Worm (Caenorhabditis elegans) whole organism, midembryonic: Measurements from ENCODE around the gene epg-5.

ENCODE experiments used
- T22C8.4 ChIP-seq: fragments of 200-800 bp; sonication (Bioruptor generic); IDR thresholded peaks from 2 replicates; pipeline ENCODE4 v1.3.6; 2022; ENCODE audit warnings: missing genetic modification characterization, missing compliant biosample characterization
- flt-1 ChIP-seq: fragments of 200-800 bp; sonication (Bioruptor generic); IDR thresholded peaks from 2 replicates; pipeline ENCODE4 v1.3.6; 2022; ENCODE audit warnings: missing genetic modification characterization, missing compliant biosample characterization
- klf-2 ChIP-seq: fragments of 200-800 bp; sonication (Bioruptor generic); conservative IDR thresholded peaks from 2 replicates; pipeline ENCODE4 v1.3.6; 2022; ENCODE audit warnings: missing genetic modification reagents, missing genetic modification characterization, missing compliant biosample characterization
- tab-1 ChIP-seq: fragments of 200-800 bp; sonication (Bioruptor generic); IDR thresholded peaks from 2 replicates; pipeline ENCODE4 v1.3.6; 2022; ENCODE audit warnings: missing genetic modification characterization, missing compliant biosample characterization

DNA sequence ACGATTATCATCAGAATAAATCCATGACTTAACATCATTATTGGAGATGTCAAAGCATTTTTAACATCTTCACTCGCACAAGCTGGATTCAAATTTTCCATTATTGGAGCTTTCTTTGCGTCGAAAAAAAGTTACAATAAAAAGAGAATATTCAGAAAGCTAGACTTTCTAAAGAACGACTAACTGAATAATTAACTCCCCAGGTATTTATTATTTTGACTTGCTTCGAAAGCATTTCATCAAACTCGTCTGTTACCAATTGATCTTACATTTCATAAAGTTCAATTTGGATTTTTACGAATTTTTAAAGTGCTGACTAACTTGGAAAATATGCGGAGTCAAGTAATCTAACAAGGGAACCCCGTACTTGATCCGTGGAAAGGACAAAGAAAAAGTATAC lies 33.5 kb downstream of the epg-5 start, which contains the start of gene sra-29:
- TF ChIP-seq flt-1: no peak
- TF ChIP-seq T22C8.4: no peak
- no peak for TF ChIP-seq tab-1
- TF ChIP-seq klf-2 (GFP tag; lab: Robert Waterston, UW): no peak
